Fruit fly (Drosophila melanogaster) whole organism, embryonic: ENCODE measurements around the gene CG44271.

Experiments used
- Antp ChIP-seq: fragments of 200-800 bp; sonication (Bioruptor generic); optimal IDR thresholded peaks from 3 replicates; lab custom pipeline; 2016; ENCODE audit warnings: missing biosample characterization, missing genetic modification characterization
- CG10543 ChIP-seq: fragments of 200-800 bp; sonication (Bioruptor generic); optimal IDR thresholded peaks from 3 replicates; lab custom pipeline; 2017; ENCODE audit warnings: missing biosample characterization, mild to moderate bottlenecking, missing genetic modification characterization, moderate library complexity
- CG10654 ChIP-seq: fragments of 200-800 bp; sonication (Bioruptor generic); optimal IDR thresholded peaks from 2 replicates; lab custom pipeline; 2016; ENCODE audit warnings: missing biosample characterization, missing genetic modification characterization
- CG11723 ChIP-seq: fragments of 200-800 bp; sonication (Bioruptor generic); optimal IDR thresholded peaks from 2 replicates; lab custom pipeline; 2017; ENCODE audit warnings: missing biosample characterization, mild to moderate bottlenecking, missing genetic modification characterization
- CG12942 ChIP-seq: fragments of 200-800 bp; sonication (Bioruptor generic); optimal IDR thresholded peaks from 3 replicates; lab custom pipeline; 2016; ENCODE audit warnings: missing biosample characterization, missing genetic modification characterization
- CG14050 ChIP-seq: fragments of 200-800 bp; sonication (Bioruptor generic); IDR thresholded peaks from 3 replicates; pipeline ENCODE4 v1.3.6; 2022; ENCODE audit warnings: missing biosample characterization, missing genetic modification characterization
- CG14965 ChIP-seq: fragments of 200-800 bp; sonication (Bioruptor generic); optimal IDR thresholded peaks from 2 replicates; lab custom pipeline; 2016; ENCODE audit warnings: missing biosample characterization, missing genetic modification characterization, borderline replicate concordance
- CG15479 ChIP-seq: fragments of 200-800 bp; sonication (Bioruptor generic); optimal IDR thresholded peaks from 3 replicates; lab custom pipeline; 2019; ENCODE audit warnings: missing biosample characterization, mild to moderate bottlenecking, missing genetic modification characterization, moderate library complexity
- CG16813 ChIP-seq: fragments of 200-800 bp; sonication (Bioruptor generic); IDR thresholded peaks from 3 replicates; pipeline ENCODE4 v1.3.6; 2022; ENCODE audit warnings: missing biosample characterization, missing genetic modification characterization; ENCODE audit not compliant: partially characterized antibody
- CG17385 ChIP-seq: fragments of 200-800 bp; sonication (Bioruptor generic); optimal IDR thresholded peaks from 3 replicates; lab custom pipeline; 2018; ENCODE audit warnings: missing biosample characterization, mild to moderate bottlenecking, missing genetic modification characterization
- CG2202 ChIP-seq: fragments of 200-800 bp; sonication (Bioruptor generic); optimal IDR thresholded peaks from 2 replicates; lab custom pipeline; 2018; ENCODE audit warnings: missing biosample characterization, mild to moderate bottlenecking, missing genetic modification characterization
- CG31441 ChIP-seq: fragments of 200-800 bp; sonication (Bioruptor generic); IDR thresholded peaks from 2 replicates; pipeline ENCODE4 v1.3.6; 2022; ENCODE audit warnings: missing biosample characterization, missing genetic modification characterization
- CG33213 ChIP-seq: fragments of 200-800 bp; sonication (Bioruptor generic); optimal IDR thresholded peaks from 3 replicates; lab custom pipeline; 2016; ENCODE audit warnings: missing biosample characterization, missing genetic modification characterization
- CG4360 ChIP-seq: fragments of 200-800 bp; sonication (Bioruptor generic); IDR thresholded peaks from 2 replicates; pipeline ENCODE4 v1.3.6; 2022; ENCODE audit warnings: missing biosample characterization, missing genetic modification characterization
- CG4730 ChIP-seq: fragments of 200-800 bp; sonication (Bioruptor generic); IDR thresholded peaks from 2 replicates; pipeline ENCODE4 v1.3.6; 2022; ENCODE audit warnings: missing biosample characterization, missing genetic modification characterization
- CG6683 ChIP-seq: fragments of 200-800 bp; sonication (Bioruptor generic); optimal IDR thresholded peaks from 2 replicates; lab custom pipeline; 2017; ENCODE audit warnings: missing biosample characterization, mild to moderate bottlenecking, missing genetic modification characterization, missing genetic modification reagents
- CG7372 ChIP-seq: fragments of 200-800 bp; sonication (Bioruptor generic); IDR thresholded peaks from 2 replicates; pipeline ENCODE4 v1.3.6; 2022; ENCODE audit warnings: missing biosample characterization, missing genetic modification characterization
- CG8478 ChIP-seq: fragments of >200 bp; optimal IDR thresholded peaks from 2 replicates; lab custom pipeline; 2018
- CG9817 ChIP-seq: fragments of 200-800 bp; sonication (Bioruptor generic); optimal IDR thresholded peaks from 2 replicates; lab custom pipeline; 2018; ENCODE audit warnings: missing biosample characterization, mild to moderate bottlenecking, missing genetic modification characterization, moderate library complexity
- CHES-1-like ChIP-seq: fragments of 200-800 bp; sonication (Bioruptor generic); optimal IDR thresholded peaks from 2 replicates; lab custom pipeline; 2016; ENCODE audit warnings: missing biosample characterization, missing genetic modification characterization
- CkIIα-i1 ChIP-seq: fragments of 200-800 bp; sonication (Bioruptor generic); IDR thresholded peaks from 2 replicates; pipeline ENCODE4 v1.3.6; 2022; ENCODE audit warnings: missing biosample characterization, missing genetic modification characterization
- Dfd ChIP-seq, 2 experiments: fragments of >200 bp; optimal IDR thresholded peaks; 2 replicates each; lab custom pipeline; 2017; ENCODE audit warnings: missing biosample characterization in 2 of 2, missing genetic modification characterization in 2 of 2
- Doc2 ChIP-seq: fragments of 200-800 bp; sonication (Bioruptor generic); IDR thresholded peaks from 2 replicates; pipeline ENCODE4 v1.3.6; 2022; ENCODE audit warnings: missing biosample characterization, missing genetic modification characterization
- Fer3 ChIP-seq: fragments of 200-800 bp; sonication (Bioruptor generic); optimal IDR thresholded peaks from 2 replicates; lab custom pipeline; 2018; ENCODE audit warnings: missing biosample characterization, mild to moderate bottlenecking, missing genetic modification characterization, moderate library complexity
- HLH3B ChIP-seq: fragments of 200-800 bp; sonication (Bioruptor generic); IDR thresholded peaks from 2 replicates; pipeline ENCODE4 v1.3.6; 2022; ENCODE audit warnings: missing biosample characterization, missing genetic modification characterization
- Hmr ChIP-seq: fragments of 200-800 bp; sonication (Bioruptor generic); optimal IDR thresholded peaks from 3 replicates; lab custom pipeline; 2017; ENCODE audit warnings: mild to moderate bottlenecking, missing biosample characterization, missing genetic modification reagents, missing genetic modification characterization
- Hr51 ChIP-seq, 2 experiments: fragments of 200-800 bp; sonication (Bioruptor generic); optimal IDR thresholded peaks; 2 replicates in 1 of 2; 3 replicates in 1 of 2; lab custom pipeline; 2016 to 2018; ENCODE audit warnings: missing biosample characterization in 2 of 2, missing genetic modification characterization in 2 of 2, mild to moderate bottlenecking in 1 of 2, moderate library complexity in 1 of 2
- Hr78 ChIP-seq, 2 experiments: fragments of 200-800 bp in 1 of 2; fragments of >200 bp in 1 of 2; sonication (Bioruptor generic) in 1 of 2; optimal IDR thresholded peaks; 2 replicates each; lab custom pipeline; 2017 to 2019; ENCODE audit warnings: missing biosample characterization in 2 of 2, missing genetic modification characterization in 2 of 2, mild to moderate bottlenecking in 1 of 2, moderate library complexity in 1 of 2
- NC2β ChIP-seq: fragments of 200-800 bp; sonication (Bioruptor generic); optimal IDR thresholded peaks from 2 replicates; lab custom pipeline; 2016; ENCODE audit warnings: missing biosample characterization, missing genetic modification characterization
- NFAT ChIP-seq: fragments of 200-800 bp; sonication (Bioruptor generic); IDR thresholded peaks from 2 replicates; pipeline ENCODE4 v1.3.6; 2022; ENCODE audit warnings: missing biosample characterization, missing genetic modification characterization
- Nf-YA ChIP-seq: fragments of 200-800 bp; sonication (Bioruptor generic); IDR thresholded peaks from 2 replicates; pipeline ENCODE4 v1.3.6; 2022; ENCODE audit warnings: missing biosample characterization, missing genetic modification characterization
- Side ChIP-seq: fragments of 200-800 bp; sonication (Bioruptor generic); optimal IDR thresholded peaks from 2 replicates; lab custom pipeline; 2016; ENCODE audit warnings: missing biosample characterization, missing genetic modification characterization
- bbx ChIP-seq: fragments of 200-800 bp; sonication (Bioruptor generic); IDR thresholded peaks from 2 replicates; pipeline ENCODE4 v1.3.6; 2022; ENCODE audit warnings: missing biosample characterization, missing genetic modification characterization; ENCODE audit not compliant: partially characterized antibody
- chinmo ChIP-seq: fragments of 200-800 bp; sonication (Bioruptor generic); IDR thresholded peaks from 4 replicates; pipeline ENCODE4 v1.3.6; 2022; ENCODE audit warnings: missing biosample characterization, missing genetic modification characterization; ENCODE audit not compliant: partially characterized antibody
- chm ChIP-seq: fragments of 200-800 bp; sonication (Bioruptor generic); IDR thresholded peaks from 2 replicates; pipeline ENCODE4 v1.3.6; 2022; ENCODE audit warnings: missing biosample characterization, missing genetic modification characterization
- disco-r ChIP-seq: fragments of 200-800 bp; sonication (Bioruptor generic); optimal IDR thresholded peaks from 2 replicates; lab custom pipeline; 2016; ENCODE audit warnings: missing biosample characterization, missing genetic modification characterization
- ewg ChIP-seq: fragments of 200-800 bp; sonication (Bioruptor generic); optimal IDR thresholded peaks from 3 replicates; lab custom pipeline; 2017; ENCODE audit warnings: mild to moderate bottlenecking, missing biosample characterization, missing genetic modification reagents, missing genetic modification characterization
- gcm ChIP-seq: fragments of 200-800 bp; sonication (Bioruptor generic); optimal IDR thresholded peaks from 2 replicates; lab custom pipeline; 2019; ENCODE audit warnings: missing biosample characterization, mild to moderate bottlenecking, missing genetic modification characterization, moderate library complexity
- gsb-n ChIP-seq: fragments of 200-800 bp; sonication (Bioruptor generic); optimal IDR thresholded peaks from 3 replicates; lab custom pipeline; 2018; ENCODE audit warnings: missing biosample characterization, mild to moderate bottlenecking, missing genetic modification characterization
- jing ChIP-seq: fragments of 200-800 bp; sonication (Bioruptor generic); optimal IDR thresholded peaks from 2 replicates; lab custom pipeline; 2018; ENCODE audit warnings: missing biosample characterization, mild to moderate bottlenecking, missing genetic modification characterization
- kah ChIP-seq: fragments of 200-800 bp; sonication (Bioruptor generic); optimal IDR thresholded peaks from 2 replicates; lab custom pipeline; 2018; ENCODE audit warnings: missing biosample characterization, mild to moderate bottlenecking, missing genetic modification characterization
- pb ChIP-seq: fragments of 200-800 bp; sonication (Bioruptor generic); optimal IDR thresholded peaks from 3 replicates; lab custom pipeline; 2016; ENCODE audit warnings: missing biosample characterization, missing genetic modification characterization
- pros ChIP-seq: fragments of 200-800 bp; sonication (Bioruptor generic); optimal IDR thresholded peaks from 3 replicates; lab custom pipeline; 2019; ENCODE audit warnings: missing biosample characterization, mild to moderate bottlenecking, missing genetic modification characterization, moderate library complexity
- sc ChIP-seq, 3 experiments: fragments of >200 bp in 2 of 3; fragments of 200-800 bp in 1 of 3; sonication (Bioruptor generic) in 1 of 3; optimal IDR thresholded peaks; 2 replicates in 2 of 3; 3 replicates in 1 of 3; lab custom pipeline; 2017; ENCODE audit warnings: mild to moderate bottlenecking in 1 of 3, missing biosample characterization in 1 of 3, missing genetic modification characterization in 1 of 3, missing genetic modification reagents in 1 of 3
- seq ChIP-seq: fragments of 200-800 bp; sonication (Bioruptor generic); IDR thresholded peaks from 2 replicates; pipeline ENCODE4 v1.3.6; 2022; ENCODE audit warnings: missing biosample characterization, missing genetic modification characterization
- sim ChIP-seq: fragments of 200-800 bp; sonication (Bioruptor generic); IDR thresholded peaks from 2 replicates; pipeline ENCODE4 v1.3.6; 2022; ENCODE audit warnings: missing biosample characterization, missing genetic modification characterization
- sima ChIP-seq: fragments of 200-800 bp; sonication (Bioruptor generic); optimal IDR thresholded peaks from 2 replicates; lab custom pipeline; 2016; ENCODE audit warnings: missing biosample characterization, missing genetic modification characterization
- sqz ChIP-seq: fragments of 200-800 bp; sonication (Bioruptor generic); optimal IDR thresholded peaks from 3 replicates; lab custom pipeline; 2018; ENCODE audit warnings: missing biosample characterization, mild to moderate bottlenecking, missing genetic modification characterization
- tll ChIP-seq, 2 experiments: fragments of 200-800 bp in 1 of 2; fragments of >200 bp in 1 of 2; sonication (Bioruptor generic) in 1 of 2; optimal IDR thresholded peaks; 2 replicates each; lab custom pipeline; 2017 to 2019; ENCODE audit warnings: missing biosample characterization in 2 of 2, missing genetic modification characterization in 2 of 2, mild to moderate bottlenecking in 1 of 2, moderate library complexity in 1 of 2
- twi ChIP-seq: fragments of 200-800 bp; optimal IDR thresholded peaks from 2 replicates; lab custom pipeline; 2019; ENCODE audit warnings: missing biosample characterization, mild to moderate bottlenecking, missing genetic modification characterization, moderate library complexity

The CG44271 gene

DNA sequence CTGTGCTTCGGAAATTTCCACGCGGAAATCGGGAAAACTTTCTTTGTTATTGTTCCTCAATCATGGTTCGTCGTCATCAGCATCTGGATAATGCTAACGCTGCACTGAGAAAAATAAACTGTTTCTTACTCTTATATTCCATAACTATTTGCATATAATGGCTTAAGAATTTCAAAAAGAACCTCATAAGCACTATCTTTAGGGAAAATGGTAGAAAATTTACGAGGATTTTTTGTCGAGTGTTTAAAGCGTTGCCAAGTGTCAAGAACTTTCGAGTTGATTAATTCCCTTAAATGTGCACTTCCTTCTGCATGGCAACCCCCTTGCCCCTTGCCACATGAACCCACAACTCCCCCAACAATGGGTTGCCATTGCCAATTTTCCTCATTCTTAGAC is 40.3 kb upstream of the CG44271 start (continued):
- no peak for TF ChIP-seq Side (GFP tag; lab: Kevin White, UChicago)
- TF ChIP-seq CG9817, result peak; percentile 12
- TF ChIP-seq CG6683 (GFP tag; lab: Kevin White, UChicago), result no peak
- no peak for TF ChIP-seq CG10543 (GFP tag; lab: Kevin White, UChicago)
- peak; percentile 25 for TF ChIP-seq twi
- TF ChIP-seq kah (GFP tag; lab: Kevin White, UChicago), result no peak
- TF ChIP-seq jing (GFP tag; lab: Kevin White, UChicago), result peak; percentile 45
- no peak for TF ChIP-seq CG11723 (GFP tag; lab: Kevin White, UChicago)
- TF ChIP-seq sima, result peak; percentile 31
- TF ChIP-seq HLH3B (GFP tag; lab: Robert Waterston, UW), result peak; percentile 77
- no peak for TF ChIP-seq CG7372 (GFP tag; lab: Robert Waterston, UW)
- TF ChIP-seq sc (optimal IDR thresholded peaks at IDR 0.05; lab: Kevin White, UChicago), result no peak
- TF ChIP-seq sc (GFP tag; optimal IDR thresholded peaks at IDR 0.05; lab: Kevin White, UChicago), result peak; percentile 65
- no peak for TF ChIP-seq CHES-1-like (GFP tag; lab: Kevin White, UChicago)
- no peak for TF ChIP-seq pros
- TF ChIP-seq sqz (GFP tag; lab: Kevin White, UChicago), result no peak
- TF ChIP-seq CG15479 (GFP tag; lab: Kevin White, UChicago), result no peak
- peak; percentile 60 for TF ChIP-seq Fer3 (tag; lab: Kevin White, UChicago)
- TF ChIP-seq CG4360 (GFP tag; lab: Robert Waterston, UW), result no peak
- TF ChIP-seq bbx, result no peak
- TF ChIP-seq Hmr, result no peak
- TF ChIP-seq tll (GFP tag; optimal IDR thresholded peaks at IDR 0.05; lab: Kevin White, UChicago), result no peak
- no peak for TF ChIP-seq CG16813 (GFP tag; lab: Robert Waterston, UW)
- peak; percentile 42 for TF ChIP-seq gsb-n (tag; lab: Kevin White, UChicago)
- no peak for TF ChIP-seq CG4730 (GFP tag; lab: Robert Waterston, UW)
- TF ChIP-seq chinmo (GFP tag; lab: Robert Waterston, UW), result no peak
- TF ChIP-seq CG2202 (tag; lab: Kevin White, UChicago), result peak; percentile 59
- TF ChIP-seq CG12942 (GFP tag; lab: Kevin White, UChicago), result peak; percentile 33
- TF ChIP-seq pb (GFP tag; lab: Kevin White, UChicago), result no peak
- TF ChIP-seq CG10654 (GFP tag; lab: Kevin White, UChicago), result peak; percentile 49
- TF ChIP-seq CG8478 (lab: Kevin White, UChicago), result no peak
- no peak for TF ChIP-seq Doc2 (GFP tag; lab: Robert Waterston, UW)
- TF ChIP-seq NFAT (GFP tag; lab: Robert Waterston, UW), result no peak
- no peak for TF ChIP-seq disco-r (GFP tag; lab: Kevin White, UChicago)
- TF ChIP-seq CG14965 (GFP tag; lab: Kevin White, UChicago), result no peak
- no peak for TF ChIP-seq Hr78 (GFP tag; optimal IDR thresholded peaks at IDR 0.05; lab: Kevin White, UChicago)
- peak; percentile 14 for TF ChIP-seq CG17385
- TF ChIP-seq NC2β, result peak; percentile 55
- no peak for TF ChIP-seq CG14050
- peak; percentile 11 for TF ChIP-seq gcm (GFP tag; lab: Kevin White, UChicago)
- peak; percentile 67 for TF ChIP-seq CG31441 (GFP tag; lab: Robert Waterston, UW)
- TF ChIP-seq Nf-YA (GFP tag; lab: Robert Waterston, UW), result no peak
- TF ChIP-seq CkIIα-i1, result no peak
- TF ChIP-seq CG33213 (GFP tag; lab: Kevin White, UChicago), result no peak
- TF ChIP-seq ewg (GFP tag; lab: Kevin White, UChicago), result no peak
- TF ChIP-seq seq (GFP tag; lab: Robert Waterston, UW), result no peak
- TF ChIP-seq sim (GFP tag; lab: Robert Waterston, UW), result peak; percentile 11; the same call in 1 of the 2 replicates
- TF ChIP-seq Antp, result peak; percentile 56
- TF ChIP-seq chm, result no peak; the same call in 1 of the 2 replicates
- no peak for TF ChIP-seq Dfd (GFP tag; optimal IDR thresholded peaks at IDR 0.05; lab: Kevin White, UChicago)
- peak in 1 of 2 experiments; percentile 63 for TF ChIP-seq Hr51 (GFP tag; optimal IDR thresholded peaks at IDR 0.05; lab: Kevin White, UChicago)
